Worm (Caenorhabditis elegans) whole organism, late embryonic: Measurements from ENCODE around the gene sre-51.

Experiments
- ama-1 ChIP-seq: fragments of 150-350 bp; optimal IDR thresholded peaks from 2 replicates; lab custom pipeline; 2014
- ceh-45 ChIP-seq: fragments of 200-800 bp; sonication (Bioruptor generic); IDR thresholded peaks from 2 replicates; pipeline ENCODE4 v1.3.6; 2022; ENCODE audit warnings: missing genetic modification reagents, missing genetic modification characterization, missing compliant biosample characterization
- dve-1 ChIP-seq: sonication (generic microtip); optimal IDR thresholded peaks from 2 replicates; lab custom pipeline; 2017; ENCODE audit warnings: antibody characterized with exemption, mild to moderate bottlenecking, missing genetic modification characterization, missing compliant biosample characterization
- elt-2 ChIP-seq: sonication (generic microtip); optimal IDR thresholded peaks from 2 replicates; lab custom pipeline; 2016; ENCODE audit warnings: missing genetic modification reagents, missing genetic modification characterization, missing compliant biosample characterization
- fkh-10 ChIP-seq: fragments of 150-350 bp; optimal IDR thresholded peaks from 2 replicates; lab custom pipeline; 2014; ENCODE audit warnings: missing biosample characterization, missing genetic modification reagents, missing genetic modification characterization
- fkh-6 ChIP-seq: sonication (generic microtip); optimal IDR thresholded peaks from 2 replicates; lab custom pipeline; 2016; ENCODE audit warnings: missing genetic modification characterization, missing compliant biosample characterization
- lim-6 ChIP-seq: sonication (generic microtip); optimal IDR thresholded peaks from 2 replicates; lab custom pipeline; 2016; ENCODE audit warnings: missing genetic modification characterization, missing compliant biosample characterization
- nfya-1 ChIP-seq: sonication (generic microtip); optimal IDR thresholded peaks from 2 replicates; lab custom pipeline; 2017; ENCODE audit warnings: missing genetic modification characterization, mild to moderate bottlenecking, missing compliant biosample characterization, antibody characterized with exemption, moderate library complexity
- npax-4 ChIP-seq: sonication (generic microtip); optimal IDR thresholded peaks from 2 replicates; lab custom pipeline; 2016; ENCODE audit warnings: missing genetic modification characterization, missing compliant biosample characterization
- unc-3 ChIP-seq, 2 experiments: fragments of 200-800 bp in 1 of 2; sonication (Bioruptor generic) in 1 of 2; sonication (generic microtip) in 1 of 2; conservative IDR thresholded peaks in 1 of 2; optimal IDR thresholded peaks in 1 of 2; 2 replicates each; pipeline versions ENCODE4 v1.3.6 to Lab custom; 2016 to 2022; ENCODE audit warnings: missing compliant biosample characterization in 2 of 2, missing genetic modification characterization in 2 of 2, missing genetic modification reagents in 1 of 2
- unc-42 ChIP-seq: sonication (generic microtip); optimal IDR thresholded peaks from 2 replicates; lab custom pipeline; 2016; ENCODE audit warnings: missing genotype, missing genetic modification characterization, missing compliant biosample characterization
- unc-86 ChIP-seq: sonication (generic microtip); optimal IDR thresholded peaks from 2 replicates; lab custom pipeline; 2016; ENCODE audit warnings: missing genetic modification characterization, missing compliant biosample characterization

DNA sequence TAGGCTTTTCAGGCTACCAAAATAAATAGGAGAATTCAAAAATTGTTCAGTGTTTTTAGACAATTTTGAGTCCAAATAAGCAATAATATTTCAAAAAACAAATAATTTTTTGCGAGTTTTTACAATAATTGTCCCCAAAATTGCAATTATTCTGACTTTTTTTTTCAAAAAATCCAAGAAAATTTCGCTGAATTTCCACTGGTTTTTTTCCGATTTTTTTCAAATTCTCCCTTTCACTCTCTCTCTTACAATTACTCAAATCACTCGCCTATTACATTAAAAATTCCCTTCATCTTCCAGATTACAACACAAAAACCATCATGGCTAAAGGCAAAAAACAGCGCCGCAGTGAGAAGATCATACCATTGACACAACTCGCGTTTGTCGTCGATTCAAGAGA, 22.6 kb upstream of the sre-51 start, which contains the start of gene Y57A10A.31:
- TF ChIP-seq npax-4 (tag; lab: Kevin White, UChicago) (no peak), elt-2 (no peak), fkh-10 (GFP tag; lab: Kevin White, UChicago) (no peak), dve-1 (tag; lab: Kevin White, UChicago) (no peak), nfya-1 (no peak), lim-6 (tag; lab: Kevin White, UChicago) (no peak), unc-3 (GFP tag; conservative IDR thresholded peaks at IDR 0.05; lab: Robert Waterston, UW) (no peak), unc-3 (tag; optimal IDR thresholded peaks at IDR 0.05; lab: Kevin White, UChicago) (no peak), ama-1 (lab: Kevin White, UChicago) (no peak), fkh-6 (tag; lab: Kevin White, UChicago) (no peak), unc-42 (no peak), ceh-45 (GFP tag; lab: Robert Waterston, UW) (no peak), unc-86 (tag; lab: Kevin White, UChicago) (no peak)
